Fruit fly (Drosophila melanogaster): ENCODE data around the gene CG18666.

Gene CG18666

dm6 chr2L:11037583-11038517 lies 3.3 kb downstream of the CG18666 start (continued):
- TF ChIP-seq Dek (tag; optimal IDR thresholded peaks at IDR 0.05) (no peak), ssp (GFP tag; IDR thresholded peaks at IDR 0.05) (peak; percentile 46), H15 (GFP tag; IDR thresholded peaks at IDR 0.05) (peak; percentile 16; the same call in 1 of the 3 replicates), crol (GFP tag; IDR thresholded peaks at IDR 0.05) (peak; percentile 88), stc (GFP tag; IDR thresholded peaks at IDR 0.05) (peak; percentile 36), CG5245 (GFP tag; optimal IDR thresholded peaks at IDR 0.05) (peak; percentile 13), kni (GFP tag; optimal IDR thresholded peaks at IDR 0.05) (peak; percentile 95), Poxn (GFP tag; IDR thresholded peaks at IDR 0.05) (no peak), CG4328 (GFP tag; optimal IDR thresholded peaks at IDR 0.05) (no peak), h (optimal IDR thresholded peaks at IDR 0.05) (no peak), Sry-β (GFP tag; optimal IDR thresholded peaks at IDR 0.05) (no peak), sqz (GFP tag; optimal IDR thresholded peaks at IDR 0.05) (no peak), danr (GFP tag; IDR thresholded peaks at IDR 0.05) (no peak), CG43689 (GFP tag; IDR thresholded peaks at IDR 0.05) (no peak), CG3407 (GFP tag; optimal IDR thresholded peaks at IDR 0.05) (peak; percentile 8), ham (GFP tag; IDR thresholded peaks at IDR 0.05) (no peak), emc (GFP tag; optimal IDR thresholded peaks at IDR 0.05) (no peak), Nf-YB (GFP tag; optimal IDR thresholded peaks at IDR 0.05) (peak; percentile 49), CG7745 (tag; optimal IDR thresholded peaks at IDR 0.05) (no peak), CG14441 (GFP tag; IDR thresholded peaks at IDR 0.05) (no peak), C15 (GFP tag; IDR thresholded peaks at IDR 0.05) (no peak), trem (tag; optimal IDR thresholded peaks at IDR 0.05) (peak; percentile 32), CG12942 (GFP tag; optimal IDR thresholded peaks at IDR 0.05) (no peak), HLHmδ (GFP tag; optimal IDR thresholded peaks at IDR 0.05) (no peak), CG11696 (GFP tag; IDR thresholded peaks at IDR 0.05) (no peak), vnd (GFP tag; IDR thresholded peaks at IDR 0.05; ENCODE audit: partially characterized antibody) (no peak), CG31441 (GFP tag; IDR thresholded peaks at IDR 0.05) (peak; percentile 56), Dip2 (GFP tag; IDR thresholded peaks at IDR 0.05) (no peak), CG12104 (GFP tag; optimal IDR thresholded peaks at IDR 0.05) (peak; percentile 23), CG13123 (GFP tag; optimal IDR thresholded peaks at IDR 0.05) (peak; percentile 38), crc (GFP tag; optimal IDR thresholded peaks at IDR 0.05) (no peak), CG10565 (GFP tag; optimal IDR thresholded peaks at IDR 0.05) (no peak), chm (GFP tag; IDR thresholded peaks at IDR 0.05) (peak; percentile 64; the same call in 1 of the 2 replicates), ci (GFP tag; IDR thresholded peaks at IDR 0.05) (0 out of 3 replicates have a peak, but pooled peaks have one; percentile 45), tup (GFP tag; optimal IDR thresholded peaks at IDR 0.05) (peak; percentile 16), hkb (optimal IDR thresholded peaks at IDR 0.05) (no peak), hkb (GFP tag; IDR thresholded peaks at IDR 0.05) (peak; percentile 23; the same call in 1 of the 2 replicates), eve (GFP tag; optimal IDR thresholded peaks at IDR 0.05) (peak in 1 of 2 experiments; percentile 67), CG13287 (GFP tag; IDR thresholded peaks at IDR 0.05; ENCODE audit: partially characterized antibody) (no peak), Trl (optimal IDR thresholded peaks at IDR 0.05) (no peak), Trl (GFP tag; optimal IDR thresholded peaks at IDR 0.05) (peak; percentile 37), Hmx (GFP tag; optimal IDR thresholded peaks at IDR 0.05) (no peak), wek (GFP tag; optimal IDR thresholded peaks at IDR 0.05) (no peak), CG10543 (GFP tag; optimal IDR thresholded peaks at IDR 0.05) (peak; percentile 47), inv (GFP tag; IDR thresholded peaks at IDR 0.05; ENCODE audit: partially characterized antibody) (no peak), CG14860 (GFP tag; IDR thresholded peaks at IDR 0.05; ENCODE audit: partially characterized antibody) (no peak), Scr (GFP tag; IDR thresholded peaks at IDR 0.05; ENCODE audit: partially characterized antibody) (no peak), CG12299 (tag; optimal IDR thresholded peaks at IDR 0.05) (no peak), bowl (GFP tag; IDR thresholded peaks at IDR 0.05) (no peak), CG17568 (GFP tag; optimal IDR thresholded peaks at IDR 0.05) (peak; percentile 9)

Data from whole organism, embryonic.